Fruit fly (Drosophila melanogaster): ENCODE data around the gene CG4617.

CG4617 gene

DNA sequence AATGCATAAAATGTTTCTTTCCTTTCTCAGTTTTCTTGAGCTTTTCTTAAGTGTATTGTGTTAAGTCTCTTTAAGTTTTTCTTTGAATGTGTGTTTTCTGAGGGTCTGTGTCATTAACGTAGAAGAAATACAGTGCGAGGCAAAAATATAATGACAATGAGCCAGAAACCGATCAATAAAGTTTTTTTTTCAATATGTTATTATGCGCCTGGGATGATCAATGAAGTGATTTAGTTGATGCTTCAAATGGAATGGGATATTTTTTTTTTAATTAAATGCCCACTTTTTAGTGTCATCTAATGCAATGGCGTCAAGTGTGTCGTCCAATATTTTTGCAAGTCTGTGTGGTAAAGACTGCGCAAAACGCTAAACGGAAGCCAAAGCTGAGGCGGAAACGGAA lies 17.8 kb downstream of the CG4617 start:
- TF ChIP-seq pad (GFP tag; optimal IDR thresholded peaks at IDR 0.05) (no peak), CG5204 (GFP tag; optimal IDR thresholded peaks at IDR 0.05) (peak; percentile 22), bab1 (GFP tag; optimal IDR thresholded peaks at IDR 0.05) (peak; percentile 32), CG14711 (tag; optimal IDR thresholded peaks at IDR 0.05) (peak; percentile 57), Mnt (GFP tag; optimal IDR thresholded peaks at IDR 0.05) (no peak), CG33017 (tag; optimal IDR thresholded peaks at IDR 0.05) (peak; percentile 45)

dm6 chrX:7082407-7082806 lies 21.9 kb downstream of the CG4617 start:
- TF ChIP-seq CG12768 (GFP tag; optimal IDR thresholded peaks at IDR 0.05): no peak
- TF ChIP-seq kay (GFP tag; ENCODE audit: borderline replicate concordance): no peak

dm6 chrX:7074316-7074925 lies 29.9 kb downstream of the CG4617 start:
- TF ChIP-seq CG1620 (GFP tag; optimal IDR thresholded peaks at IDR 0.05) (no peak), kay (GFP tag; ENCODE audit: borderline replicate concordance) (no peak), Clk (GFP tag; optimal IDR thresholded peaks at IDR 0.05) (no peak), ovo (GFP tag; optimal IDR thresholded peaks at IDR 0.05) (no peak), toe (GFP tag; optimal IDR thresholded peaks at IDR 0.05) (no peak), Hr96 (GFP tag; optimal IDR thresholded peaks at IDR 0.05) (no peak), CG5204 (GFP tag; optimal IDR thresholded peaks at IDR 0.05) (no peak), Crg-1 (GFP tag; optimal IDR thresholded peaks at IDR 0.05) (no peak), CG11617 (GFP tag; optimal IDR thresholded peaks at IDR 0.05) (no peak), cic (GFP tag; optimal IDR thresholded peaks at IDR 0.05) (no peak), CG12768 (GFP tag; optimal IDR thresholded peaks at IDR 0.05) (no peak), CG14711 (tag; optimal IDR thresholded peaks at IDR 0.05) (no peak), Mnt (GFP tag; optimal IDR thresholded peaks at IDR 0.05) (no peak), bab1 (GFP tag; optimal IDR thresholded peaks at IDR 0.05) (no peak), pad (GFP tag; optimal IDR thresholded peaks at IDR 0.05) (no peak), tj (GFP tag; optimal IDR thresholded peaks at IDR 0.05) (no peak), CG33017 (tag; optimal IDR thresholded peaks at IDR 0.05) (no peak), cnc (optimal IDR thresholded peaks at IDR 0.05) (no peak), CG7045 (GFP tag; optimal IDR thresholded peaks at IDR 0.05) (no peak), CG7101 (tag; optimal IDR thresholded peaks at IDR 0.05) (no peak)

- TF ChIP-seq cic (GFP tag; optimal IDR thresholded peaks at IDR 0.05) (peak; percentile 52), tj (GFP tag; optimal IDR thresholded peaks at IDR 0.05) (no peak)
These were observed 30.9 kb downstream of the CG4617 start for dm6 chrX:7073234-7073878.

DNA sequence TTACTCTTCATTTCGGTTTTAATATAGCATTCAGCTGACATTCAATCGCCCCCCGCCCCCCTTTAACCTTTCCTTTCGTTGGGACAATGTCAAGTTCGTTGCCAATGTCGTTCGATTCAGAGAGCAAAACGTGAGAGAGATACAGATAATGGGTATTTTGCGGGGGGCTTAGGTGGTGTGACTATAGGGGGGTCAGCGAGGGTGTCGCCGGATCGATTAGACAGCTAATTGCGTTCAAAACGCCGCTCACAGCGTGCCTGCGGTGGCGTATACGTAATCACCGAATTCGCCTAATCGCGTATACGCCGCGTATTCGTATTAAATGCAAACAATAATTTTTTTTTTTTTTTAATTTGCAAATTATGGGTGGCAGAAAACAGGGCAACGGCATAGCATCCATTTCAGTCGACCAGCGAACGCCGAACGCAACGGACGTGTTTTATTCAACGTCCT lies 35.3 kb downstream of the CG4617 start, which contains the start of gene CG4607:
CG4607 (plus strand) TSS at position 403 of the 453 bp plus-strand sequence.
- TF ChIP-seq Mnt (GFP tag; optimal IDR thresholded peaks at IDR 0.05) (peak; percentile 40), ovo (GFP tag; optimal IDR thresholded peaks at IDR 0.05) (no peak), Clk (GFP tag; optimal IDR thresholded peaks at IDR 0.05) (peak; percentile 1), CG14711 (tag; optimal IDR thresholded peaks at IDR 0.05) (no peak), cnc (optimal IDR thresholded peaks at IDR 0.05) (no peak), CG5204 (GFP tag; optimal IDR thresholded peaks at IDR 0.05) (peak; percentile 3), cic (GFP tag; optimal IDR thresholded peaks at IDR 0.05) (peak; percentile 83), tj (GFP tag; optimal IDR thresholded peaks at IDR 0.05) (peak; percentile 4), Crg-1 (GFP tag; optimal IDR thresholded peaks at IDR 0.05) (peak; percentile 6), toe (GFP tag; optimal IDR thresholded peaks at IDR 0.05) (no peak), CG7101 (tag; optimal IDR thresholded peaks at IDR 0.05) (peak; percentile 15), CG7045 (GFP tag; optimal IDR thresholded peaks at IDR 0.05) (peak; percentile 12), CG1620 (GFP tag; optimal IDR thresholded peaks at IDR 0.05) (peak; percentile 0), kay (GFP tag; ENCODE audit: borderline replicate concordance) (peak; percentile 12), CG11617 (GFP tag; optimal IDR thresholded peaks at IDR 0.05) (no peak), CG33017 (tag; optimal IDR thresholded peaks at IDR 0.05) (no peak), CG12768 (GFP tag; optimal IDR thresholded peaks at IDR 0.05) (peak; percentile 56), bab1 (GFP tag; optimal IDR thresholded peaks at IDR 0.05) (no peak), pad (GFP tag; optimal IDR thresholded peaks at IDR 0.05) (peak; percentile 29), Hr96 (GFP tag; optimal IDR thresholded peaks at IDR 0.05) (peak; percentile 21)

DNA sequence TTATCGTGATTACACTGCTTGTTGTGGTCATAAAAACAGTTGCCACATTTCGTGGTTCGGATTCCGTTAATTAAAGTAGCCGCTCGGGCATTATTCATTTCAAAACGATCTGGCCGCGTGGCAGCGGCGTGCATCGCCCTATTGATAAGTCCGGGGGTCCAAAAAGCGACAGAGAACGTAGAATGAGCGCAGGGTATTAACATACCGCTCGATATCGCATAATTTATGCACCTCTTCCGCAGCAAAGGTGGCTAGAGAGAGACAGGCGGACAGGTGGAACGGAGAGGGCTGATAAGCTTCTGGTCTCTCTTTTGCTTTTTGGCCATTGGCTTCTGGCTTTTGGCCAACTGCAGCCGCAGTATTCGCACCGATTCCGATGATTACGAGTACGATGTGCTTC lies 36.2 kb downstream of the CG4617 start:
- no peak for TF ChIP-seq pad (GFP tag; optimal IDR thresholded peaks at IDR 0.05)
- peak; percentile 6 for TF ChIP-seq Mnt (GFP tag; optimal IDR thresholded peaks at IDR 0.05)
- TF ChIP-seq CG12768 (GFP tag; optimal IDR thresholded peaks at IDR 0.05): no peak
- TF ChIP-seq cnc (optimal IDR thresholded peaks at IDR 0.05): no peak
- TF ChIP-seq CG7045 (GFP tag; optimal IDR thresholded peaks at IDR 0.05): no peak
- TF ChIP-seq bab1 (GFP tag; optimal IDR thresholded peaks at IDR 0.05): no peak
- no peak for TF ChIP-seq kay (GFP tag; ENCODE audit: borderline replicate concordance)
- TF ChIP-seq CG14711 (tag; optimal IDR thresholded peaks at IDR 0.05): no peak
- no peak for TF ChIP-seq Crg-1 (GFP tag; optimal IDR thresholded peaks at IDR 0.05)
- TF ChIP-seq Clk (GFP tag; optimal IDR thresholded peaks at IDR 0.05): no peak
- peak; percentile 4 for TF ChIP-seq Hr96 (GFP tag; optimal IDR thresholded peaks at IDR 0.05)
- no peak for TF ChIP-seq ovo (GFP tag; optimal IDR thresholded peaks at IDR 0.05)

All from whole organism, adult.